Worm (Caenorhabditis elegans): ENCODE measurements around the gene F46E10.2.

Gene F46E10.2

DNA sequence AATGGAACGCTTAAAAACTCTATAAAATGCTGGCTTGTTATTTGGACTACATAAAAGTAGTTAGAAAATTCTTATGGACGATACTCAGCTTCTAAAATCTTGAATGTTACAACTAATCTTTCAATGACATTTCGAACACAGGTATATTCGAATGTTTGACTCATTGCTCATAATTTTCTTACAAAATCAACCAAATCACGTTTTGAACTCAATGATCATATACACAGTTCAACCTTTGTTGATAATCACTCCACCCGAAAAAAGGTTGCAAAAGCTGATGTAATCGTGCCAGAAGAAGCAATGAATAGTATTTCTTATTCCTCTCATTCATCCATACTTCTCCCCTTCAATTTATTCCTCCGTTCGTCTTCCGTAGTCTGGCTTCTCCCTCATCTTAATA is 28.9 kb downstream of the F46E10.2 start, which contains the start of gene K04A8.20:
Gene K04A8.20, plus strand, starts transcription at position 301 of the 400 bp plus-strand sequence.
- TF ChIP-seq ceh-30 (tag; optimal IDR thresholded peaks at IDR 0.05), result no peak
- no peak for TF ChIP-seq ztf-16 (tag; optimal IDR thresholded peaks at IDR 0.05)
- TF ChIP-seq lin-11 (tag; optimal IDR thresholded peaks at IDR 0.05), result no peak
- no peak for TF ChIP-seq ahr-1 (tag; optimal IDR thresholded peaks at IDR 0.05)
- no peak for TF ChIP-seq C08G9.2 (tag; optimal IDR thresholded peaks at IDR 0.05)
- TF ChIP-seq ets-4 (tag; optimal IDR thresholded peaks at IDR 0.05), result no peak
- no peak for TF ChIP-seq ref-2 (tag; optimal IDR thresholded peaks at IDR 0.05)
- no peak for TF ChIP-seq unc-42 (tag; optimal IDR thresholded peaks at IDR 0.05)
- no peak for TF ChIP-seq fkh-10 (GFP tag; optimal IDR thresholded peaks at IDR 0.05)
- no peak for TF ChIP-seq ceh-18 (tag; optimal IDR thresholded peaks at IDR 0.05)
- no peak for TF ChIP-seq unc-86 (tag; optimal IDR thresholded peaks at IDR 0.05)
- TF ChIP-seq lim-6 (tag; optimal IDR thresholded peaks at IDR 0.05), result no peak
- TF ChIP-seq hlh-8 (tag; optimal IDR thresholded peaks at IDR 0.05), result no peak
- TF ChIP-seq hlh-15 (tag; optimal IDR thresholded peaks at IDR 0.05), result no peak
- no peak for TF ChIP-seq ceh-48 (tag; optimal IDR thresholded peaks at IDR 0.05)
- no peak for TF ChIP-seq unc-3 (GFP tag; conservative IDR thresholded peaks at IDR 0.05)
- TF ChIP-seq unc-3 (tag; optimal IDR thresholded peaks at IDR 0.05), result no peak
- TF ChIP-seq C38D4.7 (GFP tag; optimal IDR thresholded peaks at IDR 0.05), result no peak
- no peak for TF ChIP-seq pha-4 (tag; optimal IDR thresholded peaks at IDR 0.05)

DNA sequence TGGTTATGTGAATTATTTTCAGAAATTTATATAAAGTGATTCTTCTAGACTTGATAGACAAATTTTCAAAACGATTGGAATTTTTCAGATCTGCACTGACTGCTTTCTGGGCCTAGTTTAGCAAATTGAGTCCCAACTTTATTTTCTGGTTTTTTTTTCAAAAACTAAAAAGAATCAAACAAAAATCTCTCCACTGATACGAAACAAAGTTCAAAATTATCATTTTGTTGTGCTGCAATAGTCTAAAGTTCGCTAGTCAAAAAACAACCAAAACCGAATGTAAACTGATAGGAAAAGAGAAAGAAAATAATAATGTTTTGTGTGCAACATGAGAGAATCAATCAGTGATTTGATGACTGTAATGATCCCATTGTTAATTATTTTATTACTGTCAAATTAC is 29.6 kb downstream of the F46E10.2 start, which contains the start of gene lipl-4:
Gene lipl-4, plus strand, starts transcription at position 301 of the 400 bp plus-strand sequence.
- no peak for TF ChIP-seq pha-2 (tag; optimal IDR thresholded peaks at IDR 0.05)
- no peak for TF ChIP-seq mec-3 (tag; optimal IDR thresholded peaks at IDR 0.05; ENCODE audit: borderline replicate concordance)
- TF ChIP-seq fax-1 (tag; optimal IDR thresholded peaks at IDR 0.05), result no peak

ce11 chrV:6551707-6552390 is 31.6 kb downstream of the F46E10.2 start, which contains the start of gene twk-10:
TSS of gene twk-10 (plus strand) at chrV:6552340.
- TF ChIP-seq F13H6.1 (tag; optimal IDR thresholded peaks at IDR 0.05) (no peak), elt-2 (tag; optimal IDR thresholded peaks at IDR 0.05) (peak; percentile 11), unc-55 (GFP tag; optimal IDR thresholded peaks at IDR 0.05) (no peak)

- TF ChIP-seq ceh-19 (GFP tag; optimal IDR thresholded peaks at IDR 0.05) (no peak), pros-1 (tag; optimal IDR thresholded peaks at IDR 0.05) (no peak), ceh-45 (GFP tag; IDR thresholded peaks at IDR 0.05) (no peak), syd-9 (tag; optimal IDR thresholded peaks at IDR 0.05) (no peak), C38D4.7 (GFP tag; optimal IDR thresholded peaks at IDR 0.05) (no peak), ets-4 (tag; optimal IDR thresholded peaks at IDR 0.05) (no peak), pha-2 (tag; optimal IDR thresholded peaks at IDR 0.05) (no peak), eyg-1 (tag; optimal IDR thresholded peaks at IDR 0.05) (no peak), Y22D7AL.16 (tag; optimal IDR thresholded peaks at IDR 0.05) (no peak), elt-2 (tag; optimal IDR thresholded peaks at IDR 0.05) (no peak), tbx-7 (tag; optimal IDR thresholded peaks at IDR 0.05) (no peak), K02D7.2 (tag; optimal IDR thresholded peaks at IDR 0.05) (no peak), pqm-1 (tag; optimal IDR thresholded peaks at IDR 0.05) (no peak)
Observed at ce11 chrV:6554308-6554707, 34.1 kb downstream of the F46E10.2 start, which contains the start of gene K04A8.19. TSS of gene K04A8.19 (minus strand) at chrV:6554408.

- no peak for TF ChIP-seq ceh-45 (GFP tag; IDR thresholded peaks at IDR 0.05)
- TF ChIP-seq eyg-1 (tag; optimal IDR thresholded peaks at IDR 0.05), result no peak
- TF ChIP-seq fkh-10 (GFP tag; optimal IDR thresholded peaks at IDR 0.05), result no peak
Observed at ce11 chrV:6557035-6557434, 36.8 kb downstream of the F46E10.2 start, which contains the start of gene spp-27. TSS of gene spp-27 (minus strand) at chrV:6557135.
